Fruit fly (Drosophila melanogaster) whole organism, adult: ENCODE data around the gene Karybeta3.

Experiments used
- CG11617 ChIP-seq: fragments of 200-800 bp; sonication (Bioruptor generic); optimal IDR thresholded peaks from 2 replicates; lab custom pipeline; 2017; ENCODE audit warnings: mild to moderate bottlenecking, missing biosample characterization, missing genetic modification reagents, missing genetic modification characterization
- CG14711 ChIP-seq: fragments of 200-800 bp; sonication (Bioruptor generic); optimal IDR thresholded peaks from 2 replicates; lab custom pipeline; 2018; ENCODE audit warnings: missing biosample characterization, mild to moderate bottlenecking, missing genetic modification characterization, moderate library complexity
- CG1620 ChIP-seq: fragments of 200-800 bp; sonication (Bioruptor generic); optimal IDR thresholded peaks from 2 replicates; lab custom pipeline; 2016; ENCODE audit warnings: missing biosample characterization, missing genetic modification characterization
- CG33017 ChIP-seq: fragments of 200-800 bp; sonication (Bioruptor generic); optimal IDR thresholded peaks from 2 replicates; lab custom pipeline; 2018; ENCODE audit warnings: missing biosample characterization, mild to moderate bottlenecking, missing genetic modification characterization, moderate library complexity
- CG5204 ChIP-seq: fragments of 200-800 bp; sonication (Bioruptor generic); optimal IDR thresholded peaks from 2 replicates; lab custom pipeline; 2016; ENCODE audit warnings: missing biosample characterization, missing genetic modification characterization
- CG7045 ChIP-seq: fragments of 200-800 bp; sonication (Bioruptor generic); optimal IDR thresholded peaks from 2 replicates; lab custom pipeline; 2017; ENCODE audit warnings: missing biosample characterization, mild to moderate bottlenecking, missing genetic modification characterization
- CG7101 ChIP-seq: fragments of 200-800 bp; sonication (Bioruptor generic); optimal IDR thresholded peaks from 2 replicates; lab custom pipeline; 2018; ENCODE audit warnings: missing biosample characterization, mild to moderate bottlenecking, missing genetic modification characterization, moderate library complexity
- Clk ChIP-seq: fragments of 200-800 bp; sonication (Bioruptor generic); optimal IDR thresholded peaks from 2 replicates; lab custom pipeline; 2017; ENCODE audit warnings: missing biosample characterization, missing genetic modification characterization
- Crg-1 ChIP-seq: fragments of 200-800 bp; sonication (Bioruptor generic); optimal IDR thresholded peaks from 2 replicates; lab custom pipeline; 2016; ENCODE audit warnings: missing biosample characterization, missing genetic modification characterization
- Hr96 ChIP-seq: fragments of 200-800 bp; sonication (Bioruptor generic); optimal IDR thresholded peaks from 2 replicates; lab custom pipeline; 2016; ENCODE audit warnings: missing biosample characterization, missing genetic modification characterization
- bab1 ChIP-seq: fragments of 200-800 bp; sonication (Bioruptor generic); optimal IDR thresholded peaks from 3 replicates; lab custom pipeline; 2019; ENCODE audit warnings: missing biosample characterization, mild to moderate bottlenecking, missing genetic modification characterization, moderate library complexity
- cic ChIP-seq: fragments of 200-800 bp; sonication (Bioruptor generic); optimal IDR thresholded peaks from 2 replicates; lab custom pipeline; 2017; ENCODE audit warnings: missing biosample characterization, mild to moderate bottlenecking, missing genetic modification characterization, moderate library complexity
- kay ChIP-seq: fragments of 200-800 bp; sonication (Bioruptor generic); peaks from one replicate; lab custom pipeline; 2016; ENCODE audit warnings: missing biosample characterization, missing genetic modification characterization, borderline replicate concordance
- ovo ChIP-seq: fragments of 200-800 bp; sonication (Bioruptor generic); optimal IDR thresholded peaks from 2 replicates; lab custom pipeline; 2016; ENCODE audit warnings: missing biosample characterization, missing genetic modification characterization
- pad ChIP-seq: fragments of 200-800 bp; sonication (Bioruptor generic); optimal IDR thresholded peaks from 3 replicates; lab custom pipeline; 2017; ENCODE audit warnings: missing biosample characterization, missing genetic modification characterization, mild to moderate bottlenecking, moderate library complexity, missing genetic modification reagents
- tj ChIP-seq: fragments of 200-800 bp; sonication (Bioruptor generic); optimal IDR thresholded peaks from 3 replicates; lab custom pipeline; 2017; ENCODE audit warnings: missing biosample characterization, mild to moderate bottlenecking, missing genetic modification characterization, moderate library complexity
- toe ChIP-seq: fragments of 200-800 bp; sonication (Bioruptor generic); optimal IDR thresholded peaks from 2 replicates; lab custom pipeline; 2016; ENCODE audit warnings: missing biosample characterization, missing genetic modification characterization

Gene Karybeta3

dm6 chr3R:4676981-4677665 lies 28.1 kb downstream of the Karybeta3 start:
- TF ChIP-seq ovo (GFP tag; lab: Kevin White, UChicago) (no peak), CG14711 (tag; lab: Kevin White, UChicago) (no peak), Hr96 (GFP tag; lab: Kevin White, UChicago) (no peak), kay (GFP tag; lab: Kevin White, UChicago) (peak; percentile 3)

dm6 chr3R:4678362-4678761 lies 29.4 kb downstream of the Karybeta3 start:
- TF ChIP-seq Clk = no peak
- TF ChIP-seq CG7045 = no peak
- no peak for TF ChIP-seq pad (GFP tag; lab: Kevin White, UChicago)
- no peak for TF ChIP-seq kay (GFP tag; lab: Kevin White, UChicago)
- TF ChIP-seq CG5204 (GFP tag; lab: Kevin White, UChicago) = no peak
- TF ChIP-seq Hr96 (GFP tag; lab: Kevin White, UChicago) = no peak
- TF ChIP-seq tj (GFP tag; lab: Kevin White, UChicago) = no peak
- no peak for TF ChIP-seq bab1 (GFP tag; lab: Kevin White, UChicago)
- TF ChIP-seq CG11617 = no peak
- no peak for TF ChIP-seq Crg-1
- no peak for TF ChIP-seq toe (GFP tag; lab: Kevin White, UChicago)
- no peak for TF ChIP-seq CG1620 (GFP tag; lab: Kevin White, UChicago)

DNA sequence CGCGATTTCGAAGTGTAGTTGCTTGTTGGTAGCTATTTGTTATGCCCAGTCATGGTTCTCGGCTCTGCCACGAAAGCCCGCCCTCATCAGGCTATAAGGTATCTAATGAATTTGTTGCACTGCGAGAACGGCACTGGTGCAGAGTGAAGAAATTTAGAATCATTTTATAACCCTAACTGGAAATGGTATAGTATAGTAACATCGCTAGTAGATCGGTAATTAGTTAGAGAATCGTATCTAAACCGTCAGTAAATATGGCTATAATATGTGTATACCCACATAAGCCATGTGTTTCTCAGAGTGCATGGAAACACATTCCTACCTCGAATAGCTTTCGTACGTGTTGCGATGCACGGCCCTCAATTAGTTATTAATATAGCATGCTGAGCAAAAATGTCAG lies 38.2 kb downstream of the Karybeta3 start:
- no peak for TF ChIP-seq cic (GFP tag; lab: Kevin White, UChicago)
- no peak for TF ChIP-seq Clk
- TF ChIP-seq toe (GFP tag; lab: Kevin White, UChicago) = no peak
- no peak for TF ChIP-seq CG33017 (tag; lab: Kevin White, UChicago)

DNA sequence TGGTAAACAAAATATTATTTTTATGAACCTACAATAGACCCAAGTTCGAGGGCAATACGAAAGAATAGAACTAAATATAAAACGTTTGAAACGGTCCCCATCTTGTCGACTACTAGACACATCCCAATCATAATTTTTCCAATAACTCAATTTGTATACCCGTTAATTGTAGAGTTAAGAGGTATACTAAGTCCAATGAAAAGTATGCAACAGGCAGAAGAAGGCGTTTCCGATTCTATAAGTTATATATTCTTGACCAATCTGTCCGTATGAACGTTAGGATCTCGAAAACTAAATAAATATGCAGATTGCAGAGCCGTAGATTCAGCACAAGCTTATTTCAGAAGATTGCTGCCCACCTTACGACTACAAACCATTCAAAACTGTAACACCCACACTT lies 41.5 kb downstream of the Karybeta3 start, which contains the start of gene CG33927:
Gene CG33927, minus strand, starts transcription at position 101 of the 400 bp plus-strand sequence.
- TF ChIP-seq CG33017 (tag; lab: Kevin White, UChicago) (no peak), CG7045 (no peak), CG14711 (tag; lab: Kevin White, UChicago) (no peak), ovo (GFP tag; lab: Kevin White, UChicago) (no peak), kay (GFP tag; lab: Kevin White, UChicago) (no peak), Clk (no peak), CG7101 (tag; lab: Kevin White, UChicago) (no peak)

DNA sequence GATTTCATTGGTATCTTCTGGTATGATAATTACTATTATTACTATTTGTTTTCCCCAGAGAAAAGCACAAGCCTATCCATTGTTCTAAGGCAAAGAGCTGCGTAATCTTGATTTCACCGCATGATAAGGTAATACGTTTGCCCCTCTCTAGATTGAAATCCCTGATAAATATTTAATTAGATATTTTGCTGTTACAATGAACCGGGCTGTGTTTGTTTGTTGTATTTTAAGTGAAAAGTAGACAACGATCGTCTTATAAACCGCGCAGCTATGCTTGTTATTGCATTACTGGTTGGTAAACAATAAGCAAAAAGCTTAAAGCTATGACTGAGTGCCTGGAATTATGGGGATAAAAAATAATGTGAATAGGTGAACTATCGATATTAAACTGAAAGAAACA lies 45.8 kb downstream of the Karybeta3 start:
- TF ChIP-seq cic (GFP tag; lab: Kevin White, UChicago) (peak; percentile 66), kay (GFP tag; lab: Kevin White, UChicago) (peak; percentile 95), CG7045 (peak; percentile 54), CG5204 (GFP tag; lab: Kevin White, UChicago) (peak; percentile 11), CG7101 (tag; lab: Kevin White, UChicago) (peak; percentile 9), ovo (GFP tag; lab: Kevin White, UChicago) (no peak)
